Fruit fly (Drosophila melanogaster): Measurements from ENCODE around the gene HLH3B.

The HLH3B gene

dm6 chrX:2633847-2634776, 47.4 kb downstream of the HLH3B start, which contains the start of gene sgg (continued):
- TF ChIP-seq trem (tag; optimal IDR thresholded peaks at IDR 0.05) (peak; percentile 21), shn (GFP tag; optimal IDR thresholded peaks at IDR 0.05) (no peak), CG13296 (GFP tag; optimal IDR thresholded peaks at IDR 0.05) (no peak), tup (GFP tag; optimal IDR thresholded peaks at IDR 0.05) (no peak), CG1529 (GFP tag; optimal IDR thresholded peaks at IDR 0.05) (no peak), pfk (GFP tag; optimal IDR thresholded peaks at IDR 0.05) (peak; percentile 79), CG2875 (GFP tag; optimal IDR thresholded peaks at IDR 0.05) (no peak), Dll (GFP tag; IDR thresholded peaks at IDR 0.05; ENCODE audit: partially characterized antibody) (no peak), phol (tag; optimal IDR thresholded peaks at IDR 0.05) (peak; percentile 53), HHEX (GFP tag; optimal IDR thresholded peaks at IDR 0.05) (no peak), sug (tag; optimal IDR thresholded peaks at IDR 0.05) (no peak), Poxn (GFP tag; IDR thresholded peaks at IDR 0.05) (no peak), CG14710 (tag; optimal IDR thresholded peaks at IDR 0.05) (peak; percentile 44), fd64A (GFP tag; optimal IDR thresholded peaks at IDR 0.05) (no peak), CG33213 (GFP tag; optimal IDR thresholded peaks at IDR 0.05) (no peak), luna (GFP tag; optimal IDR thresholded peaks at IDR 0.05) (no peak), slou (GFP tag; optimal IDR thresholded peaks at IDR 0.05) (no peak), Sox102F (GFP tag; optimal IDR thresholded peaks at IDR 0.05) (no peak), nerfin-1 (tag; optimal IDR thresholded peaks at IDR 0.05) (peak; percentile 84), CG17612 (GFP tag; IDR thresholded peaks at IDR 0.05) (no peak), grau (tag; optimal IDR thresholded peaks at IDR 0.05) (peak; percentile 6), Antp (GFP tag; optimal IDR thresholded peaks at IDR 0.05) (no peak), Dfd (GFP tag; optimal IDR thresholded peaks at IDR 0.05) (no peak), CG17912 (GFP tag; optimal IDR thresholded peaks at IDR 0.05) (no peak), odd (GFP tag; optimal IDR thresholded peaks at IDR 0.05) (no peak), CrebB (tag; optimal IDR thresholded peaks at IDR 0.05) (no peak), lmd (GFP tag; IDR thresholded peaks at IDR 0.05) (no peak), btn (GFP tag; optimal IDR thresholded peaks at IDR 0.05) (no peak), CG3838 (GFP tag; optimal IDR thresholded peaks at IDR 0.05) (no peak), crp (GFP tag; optimal IDR thresholded peaks at IDR 0.05) (no peak), tx (GFP tag; optimal IDR thresholded peaks at IDR 0.05) (no peak), psq (GFP tag; optimal IDR thresholded peaks at IDR 0.05) (peak; percentile 31), Blimp-1 (GFP tag; optimal IDR thresholded peaks at IDR 0.05) (no peak), CG4424 (GFP tag; optimal IDR thresholded peaks at IDR 0.05) (no peak), ems (GFP tag; optimal IDR thresholded peaks at IDR 0.05) (no peak), CG4707 (GFP tag; optimal IDR thresholded peaks at IDR 0.05) (no peak), CG4617 (GFP tag; optimal IDR thresholded peaks at IDR 0.05; ENCODE audit: borderline replicate concordance) (peak; percentile 53), mam (GFP tag; optimal IDR thresholded peaks at IDR 0.05) (no peak), Ptx1 (GFP tag; IDR thresholded peaks at IDR 0.05) (no peak), CG2712 (tag; optimal IDR thresholded peaks at IDR 0.05) (peak; percentile 2), CG11695 (GFP tag; IDR thresholded peaks at IDR 0.05) (no peak), CG10209 (GFP tag; optimal IDR thresholded peaks at IDR 0.05) (no peak), CG9876 (GFP tag; optimal IDR thresholded peaks at IDR 0.05) (no peak), row (GFP tag; IDR thresholded peaks at IDR 0.05) (peak; percentile 9; the same call in 1 of the 3 replicates), CG1233 (GFP tag; optimal IDR thresholded peaks at IDR 0.05) (no peak), dmrt99B (tag; optimal IDR thresholded peaks at IDR 0.05) (no peak), CG9727 (GFP tag; optimal IDR thresholded peaks at IDR 0.05) (no peak), YL-1 (GFP tag; optimal IDR thresholded peaks at IDR 0.05) (peak; percentile 65), CG3995 (GFP tag; optimal IDR thresholded peaks at IDR 0.05) (no peak)
